Worm (Caenorhabditis elegans) whole organism, L3 larva: Measurements from ENCODE around the gene str-198.

Experiments used
- elt-3 ChIP-seq, 3 experiments: fragments of 150-350 bp in 1 of 3; sonication (generic microtip) in 2 of 3; optimal IDR thresholded peaks; 2 replicates in 2 of 3; 4 replicates in 1 of 3; lab custom pipeline; 2014 to 2017; ENCODE audit warnings: missing biosample characterization in 3 of 3, missing genetic modification characterization in 3 of 3
- lin-39 ChIP-seq: fragments of 150-350 bp; optimal IDR thresholded peaks from 2 replicates; lab custom pipeline; 2018; ENCODE audit warnings: missing biosample characterization, missing genetic modification reagents, missing genetic modification characterization
- nhr-77 ChIP-seq: fragments of 150-350 bp; optimal IDR thresholded peaks from 2 replicates; lab custom pipeline; 2014; ENCODE audit warnings: missing biosample characterization, missing genetic modification characterization
- pha-4 ChIP-seq: fragments of 150-350 bp; optimal IDR thresholded peaks from 2 replicates; lab custom pipeline; 2014; ENCODE audit warnings: missing biosample characterization, missing genetic modification reagents, missing genetic modification characterization
- unc-39 ChIP-seq: sonication (generic microtip); optimal IDR thresholded peaks from 4 replicates; lab custom pipeline; 2017; ENCODE audit warnings: missing biosample characterization, missing genetic modification characterization
- unc-62 ChIP-seq: fragments of 150-350 bp; sonication (generic microtip); optimal IDR thresholded peaks from 4 replicates; lab custom pipeline; 2014; ENCODE audit warnings: missing biosample characterization, missing genetic modification reagents, missing genetic modification characterization

- TF ChIP-seq elt-3 (tag; optimal IDR thresholded peaks at IDR 0.05; lab: Kevin White, UChicago) (no peak), unc-62 (GFP tag; lab: Kevin White, UChicago) (no peak), pha-4 (no peak), unc-39 (tag; lab: Kevin White, UChicago) (no peak), lin-39 (no peak), nhr-77 (tag; lab: Kevin White, UChicago) (no peak)
Observed at ce11 chrV:16073856-16074255, 26.2 kb downstream of the str-198 start, which contains the start of gene srj-10.
